Worm (Caenorhabditis elegans): ENCODE data around the gene F14F3.4.

Gene F14F3.4

DNA sequence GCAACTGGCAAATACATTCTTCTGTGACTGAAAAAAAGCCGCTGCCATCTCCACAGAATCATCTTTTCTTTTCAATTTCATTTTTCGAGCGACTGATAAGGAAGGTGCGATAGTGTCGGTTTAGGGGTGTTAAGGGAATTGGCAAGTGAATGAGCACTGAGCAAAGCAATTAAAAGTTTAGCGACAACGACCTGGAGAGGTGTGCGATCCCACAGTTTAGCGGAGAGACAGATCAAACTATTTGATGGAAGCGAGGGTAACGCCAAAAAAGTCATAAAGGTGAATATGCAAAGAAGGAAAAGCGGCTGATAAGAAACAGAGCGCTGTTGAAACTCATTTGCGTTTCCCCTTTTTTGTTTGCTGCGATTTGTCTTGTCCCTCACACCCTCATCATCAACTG is 7.8 kb upstream of the F14F3.4 start, which contains the start of the genes F14F3.5 and slcf-1:
Gene F14F3.5 (minus strand): TSS at position 234 of the 400 bp plus-strand sequence.
Gene slcf-1 (plus strand): TSS at position 302 of the 400 bp plus-strand sequence.
- no peak for TF ChIP-seq nhr-237 (tag; optimal IDR thresholded peaks at IDR 0.05)
- peak; percentile 53 for TF ChIP-seq pqm-1 (tag; optimal IDR thresholded peaks at IDR 0.05)
- TF ChIP-seq elt-2 (tag; optimal IDR thresholded peaks at IDR 0.05), result peak; percentile 83
- no peak for TF ChIP-seq ztf-4 (tag; optimal IDR thresholded peaks at IDR 0.05)
- no peak for TF ChIP-seq nfya-1 (tag; optimal IDR thresholded peaks at IDR 0.05; ENCODE audit: insufficient read depth)
- no peak for TF ChIP-seq lin-15B (tag; optimal IDR thresholded peaks at IDR 0.05)
- no peak for TF ChIP-seq unc-39 (tag; optimal IDR thresholded peaks at IDR 0.05)

DNA sequence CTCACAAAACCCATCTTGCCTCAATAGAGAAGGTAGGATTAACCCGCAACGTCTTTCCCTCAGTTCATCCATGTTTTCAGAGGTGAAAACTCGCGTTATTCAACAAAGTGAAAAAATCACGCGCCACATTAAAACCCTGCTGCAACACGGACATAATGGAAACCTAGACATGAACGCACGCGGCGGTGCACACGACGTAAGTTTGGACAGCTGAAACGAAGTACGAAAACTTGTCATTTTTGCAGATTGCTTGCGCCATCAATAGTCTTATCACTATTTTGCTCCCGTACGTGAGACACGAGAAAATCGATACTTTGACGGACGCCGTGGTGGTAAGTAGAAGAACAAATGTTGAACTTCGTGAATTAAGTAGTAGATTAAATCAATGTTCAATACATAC is 6.2 kb upstream of the F14F3.4 start:
- TF ChIP-seq pqm-1 (tag; optimal IDR thresholded peaks at IDR 0.05) (peak; percentile 45), pha-4 (tag; optimal IDR thresholded peaks at IDR 0.05) (peak; percentile 10), elt-1 (tag; optimal IDR thresholded peaks at IDR 0.05) (no peak), elt-2 (tag; optimal IDR thresholded peaks at IDR 0.05) (peak; percentile 73), daf-12 (tag; optimal IDR thresholded peaks at IDR 0.05) (no peak), nhr-25 (tag; optimal IDR thresholded peaks at IDR 0.05) (no peak), zag-1 (tag; optimal IDR thresholded peaks at IDR 0.05) (no peak)

DNA sequence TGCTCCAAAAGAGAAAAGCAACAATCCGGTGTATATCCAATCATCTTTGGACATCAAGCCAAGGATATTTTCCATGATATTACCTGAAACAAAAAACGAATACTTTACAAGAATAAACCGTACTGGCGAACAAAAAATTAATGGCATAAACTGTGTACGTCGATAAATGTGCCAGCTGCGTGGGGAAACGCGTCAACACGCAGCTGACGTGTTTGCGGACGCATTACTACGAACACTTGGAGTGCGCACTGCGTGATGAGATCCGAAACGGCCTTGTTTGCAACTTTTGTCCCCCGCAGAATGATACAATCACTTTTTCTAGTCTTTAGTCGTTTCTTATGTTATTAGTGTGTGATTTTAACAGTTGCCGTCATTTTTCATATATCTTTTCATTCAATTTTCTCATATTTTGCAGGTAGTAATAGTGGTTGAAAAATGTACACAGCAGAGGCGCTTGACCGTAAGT is 3.3 kb upstream of the F14F3.4 start, which contains the start of the genes mboa-7 and git-1:
Gene mboa-7 (minus strand): TSS at position 83 of the 466 bp plus-strand sequence.
Gene git-1 (plus strand): TSS at position 416 of the 466 bp plus-strand sequence.
- TF ChIP-seq snpc-4 (tag; optimal IDR thresholded peaks at IDR 0.05), result peak; percentile 68
- no peak for TF ChIP-seq elt-1 (tag; optimal IDR thresholded peaks at IDR 0.05)
- TF ChIP-seq nhr-23 (tag; optimal IDR thresholded peaks at IDR 0.05), result peak; percentile 18
- TF ChIP-seq lin-39 (tag; optimal IDR thresholded peaks at IDR 0.05), result peak; percentile 82
- peak; percentile 92 for TF ChIP-seq nhr-25 (tag; optimal IDR thresholded peaks at IDR 0.05)
- no peak for TF ChIP-seq egl-27 (tag; optimal IDR thresholded peaks at IDR 0.05)
- TF ChIP-seq eor-1 (tag; optimal IDR thresholded peaks at IDR 0.05), result no peak
- TF ChIP-seq lsy-12 (tag; optimal IDR thresholded peaks at IDR 0.05), result peak; percentile 0
- peak; percentile 42 for TF ChIP-seq ceh-28 (tag; optimal IDR thresholded peaks at IDR 0.05)
- no peak for TF ChIP-seq ama-1 (optimal IDR thresholded peaks at IDR 0.05)
- TF ChIP-seq nfya-1 (tag; optimal IDR thresholded peaks at IDR 0.05; ENCODE audit: insufficient read depth), result peak; percentile 55
- peak; percentile 49 for TF ChIP-seq jun-1 (tag; optimal IDR thresholded peaks at IDR 0.05)
- TF ChIP-seq lin-15B (tag; optimal IDR thresholded peaks at IDR 0.05), result peak; percentile 35
- peak; percentile 52 for TF ChIP-seq pha-4 (tag; optimal IDR thresholded peaks at IDR 0.05)
- TF ChIP-seq nhr-43 (tag; optimal IDR thresholded peaks at IDR 0.05; ENCODE audit: poor library complexity, severe bottlenecking), result peak; percentile 63

DNA sequence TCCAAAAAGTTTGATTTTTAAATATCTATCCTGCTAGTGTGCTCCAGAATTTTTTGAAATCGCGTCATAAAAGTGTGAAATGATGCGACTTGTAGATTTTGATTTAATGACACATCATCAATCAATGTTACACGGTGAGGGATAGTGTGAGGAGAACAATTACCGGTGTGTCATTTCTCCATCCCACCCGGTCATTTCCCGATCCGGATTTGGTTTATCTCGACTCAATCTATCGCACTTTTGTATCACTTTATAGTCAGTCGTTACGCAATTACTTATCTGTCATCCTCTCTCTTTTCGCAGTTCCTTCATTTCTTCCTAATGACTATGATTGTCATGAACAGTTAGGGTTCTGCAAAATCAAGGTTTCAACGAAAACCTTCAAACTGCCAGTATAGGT is 1.0 kb downstream of the F14F3.4 start:
- TF ChIP-seq nhr-23 (tag; optimal IDR thresholded peaks at IDR 0.05) (no peak), ztf-4 (tag; optimal IDR thresholded peaks at IDR 0.05) (no peak), ama-1 (optimal IDR thresholded peaks at IDR 0.05) (no peak), skn-1 (tag; optimal IDR thresholded peaks at IDR 0.05) (no peak), nhr-12 (tag; optimal IDR thresholded peaks at IDR 0.05) (no peak), unc-62 (GFP tag; optimal IDR thresholded peaks at IDR 0.05) (no peak), elt-3 (tag; optimal IDR thresholded peaks at IDR 0.05) (no peak), egl-27 (tag; optimal IDR thresholded peaks at IDR 0.05) (no peak), nhr-11 (tag; optimal IDR thresholded peaks at IDR 0.05) (no peak), nhr-237 (tag; optimal IDR thresholded peaks at IDR 0.05) (no peak), nhr-43 (tag; optimal IDR thresholded peaks at IDR 0.05; ENCODE audit: poor library complexity, severe bottlenecking) (no peak), tbx-2 (tag; optimal IDR thresholded peaks at IDR 0.05) (no peak), mdl-1 (tag; optimal IDR thresholded peaks at IDR 0.05) (no peak), nhr-67 (tag; optimal IDR thresholded peaks at IDR 0.05) (no peak), fkh-10 (GFP tag; optimal IDR thresholded peaks at IDR 0.05) (no peak), nhr-77 (tag; optimal IDR thresholded peaks at IDR 0.05) (no peak), zag-1 (tag; optimal IDR thresholded peaks at IDR 0.05) (no peak), mml-1 (tag; optimal IDR thresholded peaks at IDR 0.05) (no peak), ceh-28 (tag; optimal IDR thresholded peaks at IDR 0.05) (no peak), fkh-2 (tag; optimal IDR thresholded peaks at IDR 0.05) (no peak)

DNA sequence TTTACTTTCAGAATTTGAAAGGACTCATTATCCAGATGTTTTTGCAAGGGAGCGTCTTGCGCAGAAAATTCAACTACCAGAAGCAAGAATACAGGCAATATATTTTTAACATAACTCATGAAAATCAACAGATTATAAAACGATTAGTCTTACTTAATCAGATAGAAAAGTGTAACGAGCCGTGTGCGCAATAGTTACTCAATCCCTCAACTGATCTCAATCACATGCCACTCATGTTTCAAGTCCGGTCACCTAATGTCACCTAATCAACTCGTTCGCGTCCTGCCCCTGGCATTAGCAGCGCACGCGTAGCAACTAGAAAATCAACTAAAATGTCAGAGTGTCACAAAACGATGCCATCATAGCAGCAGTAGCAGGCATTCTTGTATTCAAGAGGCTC is 4.7 kb downstream of the F14F3.4 start:
- no peak for TF ChIP-seq lin-39 (tag; optimal IDR thresholded peaks at IDR 0.05)
- no peak for TF ChIP-seq ceh-28 (tag; optimal IDR thresholded peaks at IDR 0.05)
- no peak for TF ChIP-seq fkh-2 (tag; optimal IDR thresholded peaks at IDR 0.05)

Data from whole organism, L3 larva.